Worm (Caenorhabditis elegans): ENCODE data around the gene arrd-4.

arrd-4 gene

ce11 chrII:9855620-9856019 lies 17.5 kb upstream of the arrd-4 start, which contains the start of gene chil-4:
TSS of gene chil-4 (minus strand) at chrII:9855720.
- TF ChIP-seq snpc-4 (tag; optimal IDR thresholded peaks at IDR 0.05) (no peak), sptf-1 (tag; optimal IDR thresholded peaks at IDR 0.05) (no peak), fkh-8 (tag; optimal IDR thresholded peaks at IDR 0.05) (no peak), snu-23 (GFP tag; optimal IDR thresholded peaks at IDR 0.05) (no peak), hlh-17 (GFP tag; optimal IDR thresholded peaks at IDR 0.05; ENCODE audit: borderline replicate concordance) (no peak), unc-130 (tag; optimal IDR thresholded peaks at IDR 0.05) (no peak), hpl-2 (GFP tag; optimal IDR thresholded peaks at IDR 0.05) (no peak), lin-39 (tag; optimal IDR thresholded peaks at IDR 0.05) (no peak), grh-1 (GFP tag; IDR thresholded peaks at IDR 0.05) (no peak), xbp-1 (tag; optimal IDR thresholded peaks at IDR 0.05) (no peak), nhr-237 (tag; optimal IDR thresholded peaks at IDR 0.05) (no peak), lin-13 (GFP tag; optimal IDR thresholded peaks at IDR 0.05) (no peak)

- TF ChIP-seq sox-4 (tag; optimal IDR thresholded peaks at IDR 0.05) = no peak
Measured at ce11 chrII:9850945-9851344, 12.8 kb upstream of the arrd-4 start, which contains the start of gene ZK938.10. TSS of gene ZK938.10 (minus strand) at chrII:9851045.

ce11 chrII:9849497-9849896 lies 11.4 kb upstream of the arrd-4 start, which contains the start of gene old-2:
TSS of gene old-2 (minus strand) at chrII:9849597.
- TF ChIP-seq F16B12.6 (tag; optimal IDR thresholded peaks at IDR 0.05) = no peak
- no peak for TF ChIP-seq unc-62 (GFP tag; optimal IDR thresholded peaks at IDR 0.05)
- TF ChIP-seq unc-30 (tag; optimal IDR thresholded peaks at IDR 0.05) = no peak
- TF ChIP-seq vab-15 (tag; optimal IDR thresholded peaks at IDR 0.05) = no peak
- no peak for TF ChIP-seq jun-1 (tag; optimal IDR thresholded peaks at IDR 0.05)
- no peak for TF ChIP-seq ceh-88 (GFP tag; IDR thresholded peaks at IDR 0.05)
- no peak for TF ChIP-seq blmp-1 (tag; optimal IDR thresholded peaks at IDR 0.05)
- TF ChIP-seq lin-39 (tag; optimal IDR thresholded peaks at IDR 0.05) = no peak
- no peak for TF ChIP-seq ceh-63 (GFP tag; optimal IDR thresholded peaks at IDR 0.05)
- TF ChIP-seq nhr-237 (tag; optimal IDR thresholded peaks at IDR 0.05) = no peak
- no peak for TF ChIP-seq C04F5.9 (tag; optimal IDR thresholded peaks at IDR 0.05)
- no peak for TF ChIP-seq isw-1 (GFP tag; IDR thresholded peaks at IDR 0.05)
- TF ChIP-seq nhr-12 (tag; optimal IDR thresholded peaks at IDR 0.05) = no peak
- TF ChIP-seq lin-15B (tag; optimal IDR thresholded peaks at IDR 0.05) = no peak
- TF ChIP-seq mdl-1 (tag; optimal IDR thresholded peaks at IDR 0.05) = no peak
- no peak for TF ChIP-seq egl-13 (tag; optimal IDR thresholded peaks at IDR 0.05)
- no peak for TF ChIP-seq snpc-4 (tag; optimal IDR thresholded peaks at IDR 0.05)
- no peak for TF ChIP-seq lin-14 (GFP tag; optimal IDR thresholded peaks at IDR 0.05)
- TF ChIP-seq xbp-1 (tag; optimal IDR thresholded peaks at IDR 0.05) = no peak

- TF ChIP-seq pax-3 (tag; optimal IDR thresholded peaks at IDR 0.05) (no peak), nhr-19 (GFP tag; conservative IDR thresholded peaks at IDR 0.05) (no peak), lin-13 (GFP tag; optimal IDR thresholded peaks at IDR 0.05) (no peak), fos-1 (tag; optimal IDR thresholded peaks at IDR 0.05) (no peak), skn-1 (tag; optimal IDR thresholded peaks at IDR 0.05) (no peak), nhr-12 (tag; optimal IDR thresholded peaks at IDR 0.05) (no peak), vab-15 (tag; optimal IDR thresholded peaks at IDR 0.05) (no peak), tbx-2 (tag; optimal IDR thresholded peaks at IDR 0.05) (no peak), xbp-1 (tag; optimal IDR thresholded peaks at IDR 0.05) (no peak)
Measured at ce11 chrII:9845239-9845638, 7.1 kb upstream of the arrd-4 start, which contains the start of gene chil-9. TSS of gene chil-9 (minus strand) at chrII:9845339.

- no peak for TF ChIP-seq C16A3.4 (tag; optimal IDR thresholded peaks at IDR 0.05)
- no peak for TF ChIP-seq elt-2 (tag; optimal IDR thresholded peaks at IDR 0.05)
- TF ChIP-seq egl-27 (tag; optimal IDR thresholded peaks at IDR 0.05) = no peak
- TF ChIP-seq alr-1 (tag; optimal IDR thresholded peaks at IDR 0.05; ENCODE audit: borderline replicate concordance) = no peak
- TF ChIP-seq grh-1 (GFP tag; IDR thresholded peaks at IDR 0.05) = no peak
- TF ChIP-seq fos-1 (tag; optimal IDR thresholded peaks at IDR 0.05) = no peak
- TF ChIP-seq sup-37 (GFP tag; optimal IDR thresholded peaks at IDR 0.05) = no peak
- no peak for TF ChIP-seq lin-13 (GFP tag; optimal IDR thresholded peaks at IDR 0.05)
- TF ChIP-seq lin-35 (GFP tag; optimal IDR thresholded peaks at IDR 0.05) = no peak
- TF ChIP-seq lin-15B (tag; optimal IDR thresholded peaks at IDR 0.05) = no peak
- TF ChIP-seq mef-2 (tag; optimal IDR thresholded peaks at IDR 0.05) = no peak
- no peak for TF ChIP-seq unc-98 (GFP tag; IDR thresholded peaks at IDR 0.05)
- no peak for TF ChIP-seq nhr-71 (tag; optimal IDR thresholded peaks at IDR 0.05)
- TF ChIP-seq jun-1 (tag; optimal IDR thresholded peaks at IDR 0.05) = no peak
- no peak for TF ChIP-seq Y116A8C.19 (tag; optimal IDR thresholded peaks at IDR 0.05; ENCODE audit: borderline replicate concordance)
- no peak for TF ChIP-seq sptf-1 (tag; optimal IDR thresholded peaks at IDR 0.05)
- TF ChIP-seq tbx-2 (tag; optimal IDR thresholded peaks at IDR 0.05) = no peak
- no peak for TF ChIP-seq unc-86 (tag; optimal IDR thresholded peaks at IDR 0.05)
Measured at ce11 chrII:9841985-9842505, 3.9 kb upstream of the arrd-4 start, which contains the start of gene rnh-1.2. TSS of gene rnh-1.2 (minus strand) at chrII:9842035.

Measured in whole organism, L1 larva.